Worm (Caenorhabditis elegans) whole organism, L3 larva: ENCODE data around the gene spp-9.

ENCODE experiments used
- ama-1 ChIP-seq: fragments of 150-350 bp; optimal IDR thresholded peaks from 2 replicates; lab custom pipeline; 2018
- ceh-9 ChIP-seq: sonication (generic microtip); optimal IDR thresholded peaks from 2 replicates; lab custom pipeline; 2018; ENCODE audit warnings: missing biosample characterization, missing genetic modification characterization
- egl-27 ChIP-seq: sonication (generic microtip); optimal IDR thresholded peaks from 4 replicates; lab custom pipeline; 2017; ENCODE audit warnings: missing biosample characterization, missing genetic modification reagents, missing genetic modification characterization
- lin-15B ChIP-seq: fragments of 150-350 bp; optimal IDR thresholded peaks from 2 replicates; lab custom pipeline; 2014; ENCODE audit warnings: missing biosample characterization, missing genetic modification characterization
- nhr-237 ChIP-seq: fragments of 150-350 bp; optimal IDR thresholded peaks from 2 replicates; lab custom pipeline; 2014; ENCODE audit warnings: missing biosample characterization, missing genetic modification characterization
- nhr-25 ChIP-seq: sonication (generic microtip); optimal IDR thresholded peaks from 2 replicates; lab custom pipeline; 2017; ENCODE audit warnings: missing biosample characterization, missing genetic modification characterization
- nhr-43 ChIP-seq: sonication (generic microtip); optimal IDR thresholded peaks from 2 replicates; lab custom pipeline; 2016; ENCODE audit warnings: mild to moderate bottlenecking, missing genetic modification characterization, missing compliant biosample characterization; ENCODE audit not compliant: poor library complexity, severe bottlenecking
- pqm-1 ChIP-seq: fragments of 150-350 bp; optimal IDR thresholded peaks from 2 replicates; lab custom pipeline; 2017; ENCODE audit warnings: missing biosample characterization, missing genetic modification characterization, inconsistent platforms
- unc-39 ChIP-seq: sonication (generic microtip); optimal IDR thresholded peaks from 4 replicates; lab custom pipeline; 2017; ENCODE audit warnings: missing biosample characterization, missing genetic modification characterization
- unc-62 ChIP-seq: fragments of 150-350 bp; sonication (generic microtip); optimal IDR thresholded peaks from 4 replicates; lab custom pipeline; 2014; ENCODE audit warnings: missing biosample characterization, missing genetic modification reagents, missing genetic modification characterization

ce11 chrX:11480032-11480431, 7.6 kb upstream of the spp-9 start:
- TF ChIP-seq nhr-237 (tag; lab: Kevin White, UChicago) (no peak), ceh-9 (no peak), lin-15B (no peak), unc-62 (GFP tag; lab: Kevin White, UChicago) (no peak), pqm-1 (tag; lab: Kevin White, UChicago) (no peak), unc-39 (no peak), nhr-25 (tag; lab: Kevin White, UChicago) (no peak), nhr-43 (tag; lab: Kevin White, UChicago) (no peak), ama-1 (lab: Kevin White, UChicago) (peak; percentile 77), egl-27 (tag; lab: Kevin White, UChicago) (no peak)
